Worm (Caenorhabditis elegans): Measurements from ENCODE around the gene C53A3.4.

DNA sequence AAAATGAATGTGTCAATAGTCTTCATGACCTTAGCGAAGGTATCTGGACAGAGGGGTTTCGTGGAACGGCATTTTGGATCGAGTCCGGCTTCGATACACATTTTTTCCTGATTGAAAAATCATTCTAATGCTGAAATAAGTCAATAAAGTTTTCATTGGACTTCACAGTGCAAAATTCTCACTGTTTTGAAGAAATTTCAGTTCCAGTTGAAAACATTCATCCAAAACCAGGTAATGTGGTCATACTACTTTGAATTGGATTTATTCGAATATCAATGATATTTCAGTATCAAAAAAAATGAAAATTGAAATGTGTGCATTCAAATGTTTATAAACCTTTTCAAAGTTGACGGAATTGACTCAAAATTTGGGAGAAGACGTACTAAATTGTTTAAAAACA, 5.2 kb downstream of the C53A3.4 start, which contains the start of gene pgph-1:
- TF ChIP-seq R02D3.7 (tag; optimal IDR thresholded peaks at IDR 0.05), result no peak
- TF ChIP-seq nhr-23 (tag; optimal IDR thresholded peaks at IDR 0.05), result no peak
- no peak for TF ChIP-seq ZK546.5 (tag; optimal IDR thresholded peaks at IDR 0.05)
- TF ChIP-seq elt-1 (tag; optimal IDR thresholded peaks at IDR 0.05), result no peak
- no peak for TF ChIP-seq skn-1 (tag; optimal IDR thresholded peaks at IDR 0.05)
- TF ChIP-seq aly-2 (tag; optimal IDR thresholded peaks at IDR 0.05), result no peak
- no peak for TF ChIP-seq lsy-2 (tag; optimal IDR thresholded peaks at IDR 0.05)
- TF ChIP-seq unc-62 (GFP tag; optimal IDR thresholded peaks at IDR 0.05), result no peak
- TF ChIP-seq snpc-4 (tag; optimal IDR thresholded peaks at IDR 0.05), result no peak
- TF ChIP-seq nhr-11 (tag; optimal IDR thresholded peaks at IDR 0.05), result no peak
- TF ChIP-seq ceh-16 (tag; optimal IDR thresholded peaks at IDR 0.05), result no peak
- TF ChIP-seq dmd-4 (tag; optimal IDR thresholded peaks at IDR 0.05), result no peak
- no peak for TF ChIP-seq nhr-129 (tag; optimal IDR thresholded peaks at IDR 0.05)

All from whole organism, L2 larva.